Fruit fly (Drosophila melanogaster): Measurements from ENCODE around the gene CAH3.

Gene CAH3

DNA sequence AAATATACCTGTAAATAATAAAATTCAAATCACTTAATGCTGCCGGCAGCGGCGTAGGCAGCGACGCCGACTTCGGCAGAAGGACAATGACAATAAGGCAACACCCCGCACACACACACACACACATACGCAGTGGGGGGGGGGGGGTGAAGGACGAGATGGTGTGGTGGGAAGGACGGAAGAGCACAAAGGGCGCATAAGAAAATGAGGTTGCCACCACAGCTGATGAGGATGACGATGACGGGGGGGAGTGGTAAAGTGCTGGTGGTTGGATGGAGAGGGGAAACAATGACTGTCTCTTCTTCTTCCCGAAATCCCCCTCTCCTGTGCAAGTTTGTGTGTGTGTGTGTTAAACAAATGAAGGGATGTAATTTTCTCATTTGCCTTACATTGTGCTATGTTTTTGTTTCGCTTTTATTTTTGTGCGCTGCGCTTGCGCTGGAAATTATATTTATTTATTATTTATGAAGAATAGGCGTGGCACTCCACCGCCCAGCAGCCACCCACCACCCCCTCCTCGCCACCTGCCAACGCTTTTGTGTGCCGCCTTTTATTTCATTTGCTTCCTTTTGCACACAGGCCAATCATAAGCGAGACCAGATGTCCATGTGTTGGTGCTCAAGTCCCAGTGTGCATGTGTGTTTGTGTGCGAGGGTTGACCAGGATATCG lies 13.9 kb downstream of the CAH3 start:
- TF ChIP-seq CG11762 (GFP tag; optimal IDR thresholded peaks at IDR 0.05; ENCODE audit: insufficient read depth) (no peak), Sox14 (GFP tag; optimal IDR thresholded peaks at IDR 0.05) (no peak), CG8319 (GFP tag; optimal IDR thresholded peaks at IDR 0.05) (no peak), acj6 (GFP tag; optimal IDR thresholded peaks at IDR 0.05) (no peak), Smox (GFP tag; optimal IDR thresholded peaks at IDR 0.05) (no peak), fd85E (GFP tag; optimal IDR thresholded peaks at IDR 0.05) (no peak), spab (GFP tag; optimal IDR thresholded peaks at IDR 0.05) (no peak), CG9139 (GFP tag; optimal IDR thresholded peaks at IDR 0.05) (no peak), CG6792 (GFP tag; optimal IDR thresholded peaks at IDR 0.05) (no peak), Hr38 (GFP tag; optimal IDR thresholded peaks at IDR 0.05) (no peak), Gug (GFP tag; IDR thresholded peaks at IDR 0.05) (no peak), CG3032 (tag; optimal IDR thresholded peaks at IDR 0.05) (no peak), CG8119 (GFP tag; IDR thresholded peaks at IDR 0.05) (no peak), Ets96B (tag; optimal IDR thresholded peaks at IDR 0.05) (no peak), CG6808 (GFP tag; optimal IDR thresholded peaks at IDR 0.05) (no peak), pdm3 (GFP tag; optimal IDR thresholded peaks at IDR 0.05) (no peak), CG3919 (GFP tag; optimal IDR thresholded peaks at IDR 0.05) (no peak), Sox15 (GFP tag; optimal IDR thresholded peaks at IDR 0.05) (no peak), OdsH (GFP tag; optimal IDR thresholded peaks at IDR 0.05) (no peak)

DNA sequence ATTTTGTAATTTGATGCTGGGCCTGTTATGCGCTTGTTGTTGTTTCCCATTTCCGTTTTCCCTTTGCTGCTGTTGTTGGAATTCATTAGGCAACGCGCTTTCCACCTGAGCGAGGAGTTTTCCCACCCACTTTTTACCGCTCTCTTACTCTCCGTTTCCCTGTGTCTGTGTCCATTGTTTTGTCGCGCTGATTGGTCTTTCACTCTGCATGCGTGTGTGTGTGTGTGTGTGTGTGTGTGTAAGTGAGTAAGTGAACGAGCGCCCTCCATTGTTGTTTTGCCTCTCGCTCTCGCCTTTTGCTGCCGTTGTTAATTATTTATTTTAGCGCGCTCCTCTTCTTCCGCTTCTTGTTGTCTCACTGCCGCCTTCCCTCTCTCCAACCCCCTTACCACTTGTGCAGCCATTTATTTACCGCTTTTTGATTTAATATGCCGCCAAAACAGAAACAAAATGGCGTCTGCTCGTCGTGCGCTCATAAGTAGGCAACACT lies 15.1 kb downstream of the CAH3 start:
- TF ChIP-seq Hr4 (GFP tag; optimal IDR thresholded peaks at IDR 0.05) (no peak), fkh (GFP tag; optimal IDR thresholded peaks at IDR 0.05) (peak; percentile 8), Smox (GFP tag; optimal IDR thresholded peaks at IDR 0.05) (no peak)

DNA sequence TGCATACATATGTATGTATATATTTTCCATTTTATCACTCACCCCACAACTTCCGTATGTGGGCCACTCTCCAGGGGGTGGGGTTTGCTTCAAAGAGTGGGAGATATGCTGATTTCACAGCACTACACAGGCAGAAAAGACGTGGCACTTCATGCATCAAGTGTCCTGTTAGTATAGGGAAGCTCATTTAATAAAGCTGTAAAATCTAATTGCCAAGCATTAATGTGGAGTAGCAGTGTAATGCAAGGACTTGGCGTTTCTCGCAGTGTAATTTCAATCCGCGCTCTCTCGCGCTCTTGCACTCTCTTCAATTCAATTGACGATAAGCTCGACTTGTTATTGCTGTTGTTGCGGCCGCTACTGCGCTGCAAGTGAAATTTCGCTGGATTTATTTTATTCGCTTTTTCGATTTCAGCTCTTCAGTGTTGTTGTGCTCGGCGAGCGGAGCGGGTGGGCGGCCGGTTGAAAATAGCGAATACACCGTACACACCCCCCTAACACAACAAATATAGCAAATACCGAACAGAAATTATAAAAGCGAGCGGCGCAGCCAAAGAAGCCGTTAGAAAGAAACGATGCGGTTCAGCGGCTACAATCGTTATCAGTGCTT lies 28.3 kb downstream of the CAH3 start, which contains the start of gene Hexo2:
Gene Hexo2 (plus strand): TSS at position 419 of the 610 bp plus-strand sequence.
- TF ChIP-seq CG31627 (GFP tag; optimal IDR thresholded peaks at IDR 0.05), result peak; percentile 99
- peak; percentile 90 for TF ChIP-seq dsx (GFP tag; optimal IDR thresholded peaks at IDR 0.05; ENCODE audit: poor library complexity, severe bottlenecking)
- TF ChIP-seq acj6 (GFP tag; optimal IDR thresholded peaks at IDR 0.05), result peak; percentile 99
- peak; percentile 98 for TF ChIP-seq Sox14 (GFP tag; optimal IDR thresholded peaks at IDR 0.05)
- TF ChIP-seq net (GFP tag; optimal IDR thresholded peaks at IDR 0.05), result peak; percentile 98
- peak; percentile 98 for TF ChIP-seq OdsH (GFP tag; optimal IDR thresholded peaks at IDR 0.05)
- TF ChIP-seq CG11762 (GFP tag; optimal IDR thresholded peaks at IDR 0.05; ENCODE audit: insufficient read depth), result peak; percentile 96
- TF ChIP-seq CG7368 (GFP tag; optimal IDR thresholded peaks at IDR 0.05), result peak; percentile 99
- peak; percentile 96 for TF ChIP-seq CG8632 (GFP tag; optimal IDR thresholded peaks at IDR 0.05)
- TF ChIP-seq CG34406 (GFP tag; optimal IDR thresholded peaks at IDR 0.05), result peak; percentile 96
- peak; percentile 99 for TF ChIP-seq topi (GFP tag; optimal IDR thresholded peaks at IDR 0.05)
- TF ChIP-seq CG10631 (GFP tag; optimal IDR thresholded peaks at IDR 0.05), result peak; percentile 97
- peak; percentile 89 for TF ChIP-seq CG9139 (GFP tag; optimal IDR thresholded peaks at IDR 0.05)
- TF ChIP-seq CG6163 (GFP tag; IDR thresholded peaks at IDR 0.05), result peak; percentile 99
- TF ChIP-seq Hr4 (GFP tag; optimal IDR thresholded peaks at IDR 0.05), result peak; percentile 99
- peak; percentile 99 for TF ChIP-seq pdm3 (GFP tag; optimal IDR thresholded peaks at IDR 0.05)
- TF ChIP-seq Eip78C (GFP tag), result peak; percentile 99
- peak; percentile 97 for TF ChIP-seq achi (GFP tag; optimal IDR thresholded peaks at IDR 0.05)
- peak; percentile 99 for TF ChIP-seq CG32006 (GFP tag; optimal IDR thresholded peaks at IDR 0.05)
- TF ChIP-seq CG15336 (GFP tag; IDR thresholded peaks at IDR 0.05), result peak; percentile 98
- TF ChIP-seq Met (GFP tag; optimal IDR thresholded peaks at IDR 0.05), result peak; percentile 98
- peak; percentile 98 for TF ChIP-seq Sox102F (GFP tag; optimal IDR thresholded peaks at IDR 0.05)
- TF ChIP-seq dac (GFP tag; optimal IDR thresholded peaks at IDR 0.05), result peak; percentile 99
- peak; percentile 99 for TF ChIP-seq CG3919 (GFP tag; optimal IDR thresholded peaks at IDR 0.05)
- TF ChIP-seq Ets96B (tag; optimal IDR thresholded peaks at IDR 0.05), result peak; percentile 92
- TF ChIP-seq CG10669 (GFP tag; optimal IDR thresholded peaks at IDR 0.05), result peak; percentile 95
- peak; percentile 92 for TF ChIP-seq spab (GFP tag; optimal IDR thresholded peaks at IDR 0.05)
- peak; percentile 86 for TF ChIP-seq CG6808 (GFP tag; optimal IDR thresholded peaks at IDR 0.05)
- peak; percentile 93 for TF ChIP-seq CG16779 (tag; optimal IDR thresholded peaks at IDR 0.05)
- peak; percentile 99 for TF ChIP-seq cyc (GFP tag; optimal IDR thresholded peaks at IDR 0.05)
- peak; percentile 99 for TF ChIP-seq Hr39 (GFP tag; optimal IDR thresholded peaks at IDR 0.05)
- TF ChIP-seq Gug (GFP tag; IDR thresholded peaks at IDR 0.05), result peak; percentile 98
- peak; percentile 99 for TF ChIP-seq CG6792 (GFP tag; optimal IDR thresholded peaks at IDR 0.05)
- peak; percentile 98 for TF ChIP-seq Sox15 (GFP tag; optimal IDR thresholded peaks at IDR 0.05)
- TF ChIP-seq lz (GFP tag; optimal IDR thresholded peaks at IDR 0.05), result peak; percentile 99
- TF ChIP-seq Ets21C (GFP tag; optimal IDR thresholded peaks at IDR 0.05), result peak; percentile 97
- peak; percentile 95 for TF ChIP-seq fd85E (GFP tag; optimal IDR thresholded peaks at IDR 0.05)
- TF ChIP-seq Blimp-1 (GFP tag; optimal IDR thresholded peaks at IDR 0.05), result peak; percentile 93

Data from whole organism, prepupa.